Worm (Caenorhabditis elegans) whole organism, L2 larva: ENCODE measurements around the gene C11H1.7.
A peak's percentile ranks its signal among the peaks of the same experiment; 100 is the strongest.

ENCODE experiments used
- C34F6.9 ChIP-seq: fragments of 150-350 bp; optimal IDR thresholded peaks from 2 replicates; lab custom pipeline; 2014; ENCODE audit warnings: missing biosample characterization, missing genetic modification characterization
- R02D3.7 ChIP-seq: fragments of 150-350 bp; optimal IDR thresholded peaks from 2 replicates; lab custom pipeline; 2014; ENCODE audit warnings: missing biosample characterization, missing genetic modification characterization
- Y55F3AM.14 ChIP-seq: fragments of 200-800 bp; sonication (Bioruptor generic); optimal IDR thresholded peaks from 2 replicates; lab custom pipeline; 2018; ENCODE audit warnings: mild to moderate bottlenecking, missing genetic modification characterization, missing compliant biosample characterization
- ZK546.5 ChIP-seq: sonication (generic microtip); optimal IDR thresholded peaks from 2 replicates; lab custom pipeline; 2017; ENCODE audit warnings: missing biosample characterization, missing genetic modification characterization
- aly-2 ChIP-seq: fragments of 150-350 bp; optimal IDR thresholded peaks from 2 replicates; lab custom pipeline; 2014; ENCODE audit warnings: missing biosample characterization, missing genetic modification characterization
- blmp-1 ChIP-seq: sonication (generic microtip); optimal IDR thresholded peaks from 2 replicates; lab custom pipeline; 2017; ENCODE audit warnings: missing genetic modification characterization, mild to moderate bottlenecking, missing compliant biosample characterization, antibody characterized with exemption, moderate library complexity; ENCODE audit not compliant: insufficient read depth
- ceh-16 ChIP-seq: fragments of 150-350 bp; optimal IDR thresholded peaks from 2 replicates; lab custom pipeline; 2014; ENCODE audit warnings: missing biosample characterization, missing genetic modification characterization
- crh-2 ChIP-seq: sonication (generic microtip); optimal IDR thresholded peaks from 2 replicates; lab custom pipeline; 2017; ENCODE audit warnings: missing biosample characterization, missing genetic modification characterization
- dmd-4 ChIP-seq: sonication (generic microtip); optimal IDR thresholded peaks from 2 replicates; lab custom pipeline; 2017; ENCODE audit warnings: missing biosample characterization, missing genetic modification characterization
- elt-1 ChIP-seq: fragments of 150-350 bp; optimal IDR thresholded peaks from 2 replicates; lab custom pipeline; 2014; ENCODE audit warnings: missing biosample characterization, missing genetic modification characterization
- fos-1 ChIP-seq: fragments of 150-350 bp; optimal IDR thresholded peaks from 2 replicates; lab custom pipeline; 2014; ENCODE audit warnings: missing biosample characterization, missing genetic modification characterization
- gmeb-1 ChIP-seq: fragments of 150-350 bp; optimal IDR thresholded peaks from 2 replicates; lab custom pipeline; 2014; ENCODE audit warnings: missing biosample characterization, missing genetic modification characterization
- lin-11 ChIP-seq: fragments of 150-350 bp; sonication (generic microtip); optimal IDR thresholded peaks from 2 replicates; lab custom pipeline; 2014; ENCODE audit warnings: missing biosample characterization, missing genetic modification characterization, inconsistent platforms, mixed read lengths
- lin-39 ChIP-seq: fragments of 150-350 bp; optimal IDR thresholded peaks from 2 replicates; lab custom pipeline; 2014; ENCODE audit warnings: missing biosample characterization, missing genetic modification reagents, missing genetic modification characterization
- mab-5 ChIP-seq: fragments of 150-350 bp; optimal IDR thresholded peaks from 2 replicates; lab custom pipeline; 2014; ENCODE audit warnings: missing biosample characterization, missing genetic modification characterization
- mbf-1 ChIP-seq: sonication (generic microtip); optimal IDR thresholded peaks from 2 replicates; lab custom pipeline; 2017; ENCODE audit warnings: missing biosample characterization, missing genetic modification characterization
- nhr-10 ChIP-seq: sonication (generic microtip); optimal IDR thresholded peaks from 2 replicates; lab custom pipeline; 2017; ENCODE audit warnings: missing biosample characterization, missing genetic modification characterization
- nhr-11 ChIP-seq: fragments of 150-350 bp; optimal IDR thresholded peaks from 2 replicates; lab custom pipeline; 2014; ENCODE audit warnings: missing biosample characterization, missing genetic modification characterization
- nhr-129 ChIP-seq: fragments of 150-350 bp; optimal IDR thresholded peaks from 2 replicates; lab custom pipeline; 2014; ENCODE audit warnings: missing biosample characterization, missing genetic modification characterization
- nhr-23 ChIP-seq: fragments of 150-350 bp; optimal IDR thresholded peaks from 2 replicates; lab custom pipeline; 2014; ENCODE audit warnings: missing biosample characterization, missing genetic modification reagents, missing genetic modification characterization
- nhr-237 ChIP-seq: fragments of 150-350 bp; optimal IDR thresholded peaks from 2 replicates; lab custom pipeline; 2014; ENCODE audit warnings: missing biosample characterization, missing genetic modification characterization
- nhr-25 ChIP-seq: fragments of 150-350 bp; sonication (generic microtip); optimal IDR thresholded peaks from 3 replicates; lab custom pipeline; 2014; ENCODE audit warnings: missing biosample characterization, missing genetic modification characterization
- nhr-6 ChIP-seq: fragments of 150-350 bp; optimal IDR thresholded peaks from 2 replicates; lab custom pipeline; 2014; ENCODE audit warnings: missing biosample characterization, missing genetic modification characterization
- nhr-77 ChIP-seq: fragments of 150-350 bp; optimal IDR thresholded peaks from 2 replicates; lab custom pipeline; 2014; ENCODE audit warnings: missing biosample characterization, missing genetic modification characterization
- peb-1 ChIP-seq: fragments of 150-350 bp; optimal IDR thresholded peaks from 2 replicates; lab custom pipeline; 2014; ENCODE audit warnings: missing biosample characterization, missing genetic modification characterization
- sem-4 ChIP-seq: fragments of 150-350 bp; optimal IDR thresholded peaks from 2 replicates; lab custom pipeline; 2014; ENCODE audit warnings: missing biosample characterization, missing genetic modification reagents, missing genetic modification characterization
- skn-1 ChIP-seq: sonication (generic microtip); optimal IDR thresholded peaks from 2 replicates; lab custom pipeline; 2017; ENCODE audit warnings: missing biosample characterization, missing genetic modification characterization
- sma-3 ChIP-seq: sonication (generic microtip); optimal IDR thresholded peaks from 2 replicates; lab custom pipeline; 2016; ENCODE audit warnings: missing genetic modification reagents, missing genetic modification characterization, missing compliant biosample characterization
- sma-9 ChIP-seq, 2 experiments: fragments of 150-350 bp in 1 of 2; sonication (generic microtip) in 1 of 2; optimal IDR thresholded peaks; 2 replicates each; lab custom pipeline; 2014 to 2016; ENCODE audit warnings: missing genetic modification characterization in 2 of 2, mild to moderate bottlenecking in 1 of 2, missing biosample characterization in 1 of 2, missing compliant biosample characterization in 1 of 2, missing genetic modification reagents in 1 of 2, moderate library complexity in 1 of 2
- snpc-4 ChIP-seq: fragments of 150-350 bp; optimal IDR thresholded peaks from 2 replicates; lab custom pipeline; 2014; ENCODE audit warnings: missing biosample characterization, missing genetic modification characterization
- unc-39 ChIP-seq: fragments of 150-350 bp; optimal IDR thresholded peaks from 2 replicates; lab custom pipeline; 2014; ENCODE audit warnings: missing biosample characterization, missing genetic modification characterization
- unc-55 ChIP-seq: fragments of 150-350 bp; sonication (generic microtip); optimal IDR thresholded peaks from 3 replicates; lab custom pipeline; 2014; ENCODE audit warnings: missing biosample characterization, missing genetic modification reagents, missing genetic modification characterization
- unc-62 ChIP-seq: fragments of 150-350 bp; optimal IDR thresholded peaks from 2 replicates; lab custom pipeline; 2014; ENCODE audit warnings: missing biosample characterization, missing genetic modification reagents, missing genetic modification characterization
- zag-1 ChIP-seq: fragments of 150-350 bp; optimal IDR thresholded peaks from 2 replicates; lab custom pipeline; 2014; ENCODE audit warnings: missing biosample characterization, missing genetic modification characterization
- ztf-11 ChIP-seq: sonication (generic microtip); optimal IDR thresholded peaks from 2 replicates; lab custom pipeline; 2017; ENCODE audit warnings: missing biosample characterization, missing genetic modification characterization
- ztf-4 ChIP-seq: fragments of 150-350 bp; optimal IDR thresholded peaks from 2 replicates; lab custom pipeline; 2014; ENCODE audit warnings: missing biosample characterization, missing genetic modification characterization

C11H1.7 gene

DNA sequence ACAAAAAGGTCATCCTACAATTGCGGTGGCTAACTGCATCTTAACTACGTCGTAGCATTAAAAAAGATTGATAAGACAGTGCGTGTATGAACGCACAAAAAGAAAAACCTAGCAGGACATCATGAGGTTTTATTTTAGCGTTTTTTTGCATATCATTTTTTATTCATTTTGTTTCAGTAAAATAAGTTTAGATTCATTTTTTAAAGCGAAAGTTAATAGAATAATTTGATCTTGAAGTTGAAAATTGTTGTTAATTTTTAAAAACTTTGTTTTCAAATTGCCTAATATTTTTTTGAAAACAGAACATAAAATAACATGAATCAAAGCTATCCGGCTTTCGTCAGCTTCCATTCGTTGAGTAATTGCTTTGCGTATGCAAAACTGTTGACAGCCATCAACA lies 13.6 kb upstream of the C11H1.7 start, which contains the start of gene prx-1:
Gene prx-1 (plus strand): TSS at position 301 of the 400 bp plus-strand sequence.
- TF ChIP-seq crh-2 = peak; percentile 4
- TF ChIP-seq fos-1 (tag; lab: Kevin White, UChicago) = peak; percentile 32
- no peak for TF ChIP-seq aly-2 (tag; lab: Kevin White, UChicago)
- TF ChIP-seq sma-9 (GFP tag; optimal IDR thresholded peaks at IDR 0.05; lab: Kevin White, UChicago) = no peak
- no peak for TF ChIP-seq sma-9 (tag; optimal IDR thresholded peaks at IDR 0.05; lab: Kevin White, UChicago)
- TF ChIP-seq mbf-1 = no peak
- TF ChIP-seq C34F6.9 (tag; lab: Kevin White, UChicago) = no peak
- TF ChIP-seq ztf-4 (tag; lab: Kevin White, UChicago) = no peak
- TF ChIP-seq, all 48 proteins: peak for 2

DNA sequence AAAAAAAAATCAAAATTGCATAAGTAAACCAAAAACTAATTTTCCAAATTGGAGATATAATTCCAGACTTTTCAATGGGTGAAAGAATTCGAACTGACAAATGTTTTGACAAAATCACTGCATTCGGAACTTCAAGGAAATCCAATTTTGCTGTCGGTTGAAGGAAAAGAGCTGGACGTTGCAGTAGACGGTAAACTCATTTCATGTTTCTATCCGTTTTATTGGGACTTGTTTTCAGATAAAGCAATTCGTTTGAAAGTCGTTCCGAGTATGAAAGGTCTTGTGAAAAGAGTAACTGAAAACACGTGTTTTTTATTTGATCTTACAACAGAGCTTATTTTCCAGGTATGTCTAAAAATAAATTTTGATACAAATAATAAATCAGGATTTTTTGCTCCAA lies 11.1 kb upstream of the C11H1.7 start:
- TF ChIP-seq gmeb-1 (tag; lab: Kevin White, UChicago) = no peak
- TF ChIP-seq nhr-11 (tag; lab: Kevin White, UChicago) = no peak
- no peak for TF ChIP-seq lin-11
- no peak for TF ChIP-seq nhr-6
- no peak for TF ChIP-seq R02D3.7 (tag; lab: Kevin White, UChicago)
- TF ChIP-seq mbf-1 = no peak
- no peak for TF ChIP-seq blmp-1 (tag; lab: Kevin White, UChicago)
- TF ChIP-seq dmd-4 (tag; lab: Kevin White, UChicago) = no peak
- no peak for TF ChIP-seq snpc-4 (tag; lab: Kevin White, UChicago)
- TF ChIP-seq nhr-237 (tag; lab: Kevin White, UChicago) = no peak
- TF ChIP-seq aly-2 (tag; lab: Kevin White, UChicago) = no peak
- TF ChIP-seq C34F6.9 (tag; lab: Kevin White, UChicago) = no peak
- TF ChIP-seq peb-1 (tag; lab: Kevin White, UChicago) = no peak
- no peak for TF ChIP-seq mab-5 (tag; lab: Kevin White, UChicago)
- no peak for TF ChIP-seq zag-1 (tag; lab: Kevin White, UChicago)
- no peak for TF ChIP-seq ZK546.5 (tag; lab: Kevin White, UChicago)
- TF ChIP-seq nhr-77 (tag; lab: Kevin White, UChicago) = no peak
- TF ChIP-seq nhr-10 (tag; lab: Kevin White, UChicago) = no peak
- no peak for TF ChIP-seq ceh-16
- no peak for TF ChIP-seq skn-1 (tag; lab: Kevin White, UChicago)

DNA sequence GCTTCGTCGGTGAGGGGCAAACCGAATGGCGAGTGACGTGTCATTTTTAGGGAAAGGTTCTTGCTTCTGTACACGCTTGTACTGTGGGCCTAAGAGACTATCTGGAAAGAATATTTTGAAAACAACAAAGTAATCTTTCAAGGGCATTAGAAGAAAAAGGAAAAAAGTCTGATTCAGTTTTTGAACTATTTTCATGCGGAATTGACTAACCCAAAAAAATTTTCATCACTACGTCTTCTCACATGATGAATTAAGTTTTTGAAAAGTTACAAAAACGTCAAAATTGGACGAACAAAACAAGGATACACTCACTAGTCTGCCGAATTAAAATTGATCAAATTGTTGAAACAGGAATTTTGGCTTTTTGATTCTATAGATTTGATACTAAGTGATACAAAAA lies 6.9 kb upstream of the C11H1.7 start, which contains the start of gene C11H1.9:
Gene C11H1.9 (minus strand): TSS at position 101 of the 400 bp plus-strand sequence.
- TF ChIP-seq elt-1 (tag; lab: Kevin White, UChicago) = no peak
- TF ChIP-seq unc-39 (tag; lab: Kevin White, UChicago) = no peak
- TF ChIP-seq mab-5 (tag; lab: Kevin White, UChicago) = no peak
- no peak for TF ChIP-seq nhr-77 (tag; lab: Kevin White, UChicago)
- TF ChIP-seq nhr-237 (tag; lab: Kevin White, UChicago) = no peak

DNA sequence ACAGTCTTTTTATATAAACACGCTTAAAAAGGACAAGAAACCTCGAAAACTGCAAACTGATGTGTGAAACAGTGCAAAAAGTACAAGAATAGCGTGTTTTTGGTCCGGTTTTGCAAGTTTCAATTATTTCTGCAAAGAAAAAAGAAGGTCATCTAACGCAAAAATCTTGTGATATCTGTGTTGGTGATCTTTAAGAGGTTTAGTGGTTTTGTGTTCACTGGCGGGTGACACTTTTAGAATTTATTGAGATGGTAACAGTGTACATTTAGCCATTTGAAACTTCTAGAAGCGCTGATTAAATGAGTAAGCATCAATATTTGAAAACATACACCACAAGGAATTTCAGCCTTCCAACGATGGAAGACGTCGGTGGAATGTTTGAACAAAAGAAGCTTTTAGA lies 4.4 kb upstream of the C11H1.7 start:
- TF ChIP-seq nhr-25 = peak; percentile 40
- TF ChIP-seq Y55F3AM.14 (GFP tag; lab: Kevin White, UChicago) = no peak
- TF ChIP-seq nhr-6 = no peak
- no peak for TF ChIP-seq nhr-237 (tag; lab: Kevin White, UChicago)

DNA sequence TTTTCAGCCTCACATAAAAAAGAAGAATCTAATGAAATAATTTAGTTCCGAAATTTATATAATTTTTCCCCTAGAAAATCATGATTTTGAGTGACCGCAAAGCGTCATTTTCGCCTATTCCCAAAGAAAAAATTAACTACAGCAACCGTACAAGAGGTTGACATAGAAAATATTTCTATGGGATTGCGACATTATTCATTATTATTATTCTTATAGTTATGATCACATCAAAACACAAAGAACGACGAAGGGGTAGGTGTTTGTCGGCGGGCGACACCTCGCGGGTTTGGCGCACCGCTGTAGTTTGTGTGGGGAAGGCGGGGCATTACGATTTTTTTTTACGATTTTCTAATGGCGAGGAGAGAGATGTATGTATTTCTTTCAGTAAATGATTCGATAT lies 2.9 kb upstream of the C11H1.7 start:
- peak; percentile 83 for TF ChIP-seq snpc-4 (tag; lab: Kevin White, UChicago)
- no peak for TF ChIP-seq nhr-77 (tag; lab: Kevin White, UChicago)

DNA sequence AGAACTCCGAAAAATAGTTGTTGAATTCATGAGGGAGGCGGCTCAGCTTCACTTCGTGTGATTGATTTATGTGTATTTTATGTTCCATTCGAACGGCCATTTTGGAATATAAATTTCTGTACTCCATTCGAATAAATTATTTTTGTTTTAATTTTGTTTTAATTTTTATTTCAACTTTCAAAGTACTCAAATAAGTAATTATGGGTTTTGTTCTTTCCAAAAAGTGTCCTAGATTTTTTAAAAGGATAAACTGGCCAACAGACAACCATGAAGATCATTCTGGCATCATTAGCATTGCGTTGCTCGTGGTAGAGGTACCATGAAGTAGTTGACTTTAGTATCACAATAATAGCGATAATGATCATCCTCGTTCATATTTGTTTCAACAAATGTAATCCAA lies 631 bp upstream of the C11H1.7 start:
- no peak for TF ChIP-seq snpc-4 (tag; lab: Kevin White, UChicago)
- TF ChIP-seq sma-3 = no peak
- no peak for TF ChIP-seq nhr-129 (tag; lab: Kevin White, UChicago)
- no peak for TF ChIP-seq sma-9 (GFP tag; optimal IDR thresholded peaks at IDR 0.05; lab: Kevin White, UChicago)
- no peak for TF ChIP-seq sma-9 (tag; optimal IDR thresholded peaks at IDR 0.05; lab: Kevin White, UChicago)
- no peak for TF ChIP-seq unc-62 (GFP tag; lab: Kevin White, UChicago)
- TF ChIP-seq ZK546.5 (tag; lab: Kevin White, UChicago) = no peak
- TF ChIP-seq ztf-11 (tag; lab: Kevin White, UChicago) = no peak
- TF ChIP-seq lin-11 = no peak
- TF ChIP-seq unc-55 (GFP tag; lab: Kevin White, UChicago) = no peak
- TF ChIP-seq sem-4 (tag; lab: Kevin White, UChicago) = no peak
- TF ChIP-seq unc-39 (tag; lab: Kevin White, UChicago) = no peak
- TF ChIP-seq crh-2 = no peak
- no peak for TF ChIP-seq nhr-23
- no peak for TF ChIP-seq lin-39 (tag; lab: Kevin White, UChicago)
- no peak for TF ChIP-seq nhr-237 (tag; lab: Kevin White, UChicago)
- TF ChIP-seq C34F6.9 (tag; lab: Kevin White, UChicago) = no peak
- no peak for TF ChIP-seq fos-1 (tag; lab: Kevin White, UChicago)
